Worm (Caenorhabditis elegans) whole organism, L3 larva: ENCODE data around the gene clp-6.

Experiments used
- ceh-82 ChIP-seq: fragments of 150-350 bp; optimal IDR thresholded peaks from 2 replicates; lab custom pipeline; 2014; ENCODE audit warnings: missing biosample characterization, missing genetic modification characterization
- daf-12 ChIP-seq: fragments of 150-350 bp; optimal IDR thresholded peaks from 2 replicates; lab custom pipeline; 2014; ENCODE audit warnings: missing biosample characterization, missing genetic modification reagents, missing genetic modification characterization
- elt-1 ChIP-seq: fragments of 150-350 bp; optimal IDR thresholded peaks from 2 replicates; lab custom pipeline; 2014; ENCODE audit warnings: missing biosample characterization, missing genetic modification characterization
- elt-2 ChIP-seq: sonication (generic microtip); optimal IDR thresholded peaks from 2 replicates; lab custom pipeline; 2016; ENCODE audit warnings: missing genetic modification reagents, mild to moderate bottlenecking, missing genetic modification characterization, missing compliant biosample characterization
- elt-3 ChIP-seq, 3 experiments: fragments of 150-350 bp in 1 of 3; sonication (generic microtip) in 2 of 3; optimal IDR thresholded peaks; 2 replicates in 2 of 3; 4 replicates in 1 of 3; lab custom pipeline; 2014 to 2017; ENCODE audit warnings: missing biosample characterization in 3 of 3, missing genetic modification characterization in 3 of 3
- jun-1 ChIP-seq: fragments of 150-350 bp; optimal IDR thresholded peaks from 2 replicates; lab custom pipeline; 2014; ENCODE audit warnings: missing biosample characterization, missing genetic modification reagents, missing genetic modification characterization
- nhr-12 ChIP-seq: fragments of 150-350 bp; optimal IDR thresholded peaks from 2 replicates; lab custom pipeline; 2014; ENCODE audit warnings: missing biosample characterization, missing genetic modification characterization
- nhr-23 ChIP-seq: fragments of 150-350 bp; optimal IDR thresholded peaks from 2 replicates; lab custom pipeline; 2014; ENCODE audit warnings: missing biosample characterization, missing genetic modification reagents, missing genetic modification characterization
- nhr-77 ChIP-seq: fragments of 150-350 bp; optimal IDR thresholded peaks from 2 replicates; lab custom pipeline; 2014; ENCODE audit warnings: missing biosample characterization, missing genetic modification characterization
- pha-4 ChIP-seq: fragments of 150-350 bp; optimal IDR thresholded peaks from 2 replicates; lab custom pipeline; 2014; ENCODE audit warnings: missing biosample characterization, missing genetic modification reagents, missing genetic modification characterization
- snpc-4 ChIP-seq: fragments of 150-350 bp; optimal IDR thresholded peaks from 2 replicates; lab custom pipeline; 2014; ENCODE audit warnings: missing biosample characterization, missing genetic modification characterization
- unc-39 ChIP-seq: sonication (generic microtip); optimal IDR thresholded peaks from 4 replicates; lab custom pipeline; 2017; ENCODE audit warnings: missing biosample characterization, missing genetic modification characterization
- unc-62 ChIP-seq: fragments of 150-350 bp; sonication (generic microtip); optimal IDR thresholded peaks from 4 replicates; lab custom pipeline; 2014; ENCODE audit warnings: missing biosample characterization, missing genetic modification reagents, missing genetic modification characterization

DNA sequence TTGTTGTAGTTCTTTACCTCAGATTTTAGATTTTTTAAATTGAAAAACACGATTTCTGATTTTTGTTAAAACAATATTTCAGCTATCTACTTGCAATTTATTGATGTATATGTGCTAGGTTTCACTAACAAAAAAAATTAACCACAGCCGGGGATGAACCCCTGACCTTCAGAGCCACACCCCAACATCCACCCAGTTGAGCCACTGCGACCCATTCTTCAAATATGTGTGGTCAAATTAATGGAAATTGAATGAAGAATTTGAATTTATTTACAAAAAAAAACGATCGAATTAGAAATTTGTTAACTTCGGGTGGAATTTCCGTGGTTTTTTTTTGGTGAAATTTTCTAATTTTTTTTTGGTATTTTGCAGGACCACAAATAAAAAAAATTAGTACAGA, 43.8 kb upstream of the clp-6 start:
- TF ChIP-seq unc-62 (GFP tag; lab: Kevin White, UChicago) = no peak
- no peak for TF ChIP-seq elt-2 (tag; lab: Kevin White, UChicago)
- TF ChIP-seq daf-12 (tag; lab: Kevin White, UChicago) = no peak
- TF ChIP-seq nhr-23 (tag; lab: Kevin White, UChicago) = no peak
- no peak for TF ChIP-seq snpc-4 (tag; lab: Kevin White, UChicago)
- no peak for TF ChIP-seq ceh-82 (tag; lab: Kevin White, UChicago)
- no peak for TF ChIP-seq nhr-12 (tag; lab: Kevin White, UChicago)
- no peak for TF ChIP-seq jun-1 (tag; lab: Kevin White, UChicago)
- TF ChIP-seq unc-39 (tag; lab: Kevin White, UChicago) = no peak
- TF ChIP-seq elt-3 (tag; optimal IDR thresholded peaks at IDR 0.05; lab: Kevin White, UChicago) = no peak
- no peak for TF ChIP-seq nhr-77 (tag; lab: Kevin White, UChicago)
- no peak for TF ChIP-seq elt-1 (tag; lab: Kevin White, UChicago)
- TF ChIP-seq pha-4 = no peak
